Worm (Caenorhabditis elegans): Measurements from ENCODE around the gene C43F9.4.

- TF ChIP-seq him-1 (tag; optimal IDR thresholded peaks at IDR 0.05), result no peak
- TF ChIP-seq W03F9.2 (tag; optimal IDR thresholded peaks at IDR 0.05), result no peak
Measured at ce11 chrIV:10593570-10593969, 4.6 kb upstream of the C43F9.4 start, which contains the start of gene C43F9.7.
